Fruit fly (Drosophila melanogaster): ENCODE measurements around the gene Pp1-13C.

- TF ChIP-seq CG5204 (GFP tag; optimal IDR thresholded peaks at IDR 0.05) (no peak), CG7045 (GFP tag; optimal IDR thresholded peaks at IDR 0.05) (no peak), ovo (GFP tag; optimal IDR thresholded peaks at IDR 0.05) (no peak), cnc (optimal IDR thresholded peaks at IDR 0.05) (no peak), Mnt (GFP tag; optimal IDR thresholded peaks at IDR 0.05) (no peak), bab1 (GFP tag; optimal IDR thresholded peaks at IDR 0.05) (no peak), cic (GFP tag; optimal IDR thresholded peaks at IDR 0.05) (no peak), Hr96 (GFP tag; optimal IDR thresholded peaks at IDR 0.05) (no peak), CG7101 (tag; optimal IDR thresholded peaks at IDR 0.05) (no peak), CG11617 (GFP tag; optimal IDR thresholded peaks at IDR 0.05) (no peak)
Observed at dm6 chrX:15320973-15321372, 39.9 kb downstream of the Pp1-13C start.
